Worm (Caenorhabditis elegans): ENCODE results near the gene Y54F10AM.8.

ce11 chrIII:2471855-2472254, 35.9 kb downstream of the Y54F10AM.8 start:
- TF ChIP-seq pag-3 (tag; optimal IDR thresholded peaks at IDR 0.05; ENCODE audit: borderline replicate concordance) = no peak
- TF ChIP-seq nhr-11 (tag; optimal IDR thresholded peaks at IDR 0.05) = no peak
- TF ChIP-seq ama-1 (optimal IDR thresholded peaks at IDR 0.05) = no peak

Data from whole organism, late embryonic.